Fruit fly (Drosophila melanogaster): Measurements from ENCODE around the gene CG32845.

- TF ChIP-seq Ets21C (GFP tag; optimal IDR thresholded peaks at IDR 0.05): no peak
- no peak for TF ChIP-seq CG31627 (GFP tag; optimal IDR thresholded peaks at IDR 0.05)
- no peak for TF ChIP-seq net (GFP tag; optimal IDR thresholded peaks at IDR 0.05)
- no peak for TF ChIP-seq Smox (GFP tag; optimal IDR thresholded peaks at IDR 0.05)
- TF ChIP-seq Hr39 (GFP tag; optimal IDR thresholded peaks at IDR 0.05): no peak
- TF ChIP-seq spab (GFP tag; optimal IDR thresholded peaks at IDR 0.05): no peak
- TF ChIP-seq fd85E (GFP tag; optimal IDR thresholded peaks at IDR 0.05): no peak
- no peak for TF ChIP-seq CG34406 (GFP tag; optimal IDR thresholded peaks at IDR 0.05)
- no peak for TF ChIP-seq Ets96B (tag; optimal IDR thresholded peaks at IDR 0.05)
Observed at dm6 chr3L:248226-248758, 24.9 kb downstream of the CG32845 start.

All from whole organism, prepupa.